Fruit fly (Drosophila melanogaster) whole organism, embryonic: Measurements from ENCODE around the gene CG13386.

ENCODE experiments used
- CG18619 ChIP-seq: fragments of 200-800 bp; sonication (Bioruptor generic); optimal IDR thresholded peaks from 3 replicates; lab custom pipeline; 2017; ENCODE audit warnings: missing biosample characterization, mild to moderate bottlenecking, missing genetic modification characterization
- CG32767 ChIP-seq: fragments of 200-800 bp; sonication (Bioruptor generic); IDR thresholded peaks from 2 replicates; pipeline ENCODE4 v1.3.6; 2022; ENCODE audit warnings: missing biosample characterization, missing genetic modification characterization
- CG32772 ChIP-seq: fragments of 200-800 bp; sonication (Bioruptor generic); IDR thresholded peaks from 2 replicates; pipeline ENCODE4 v1.3.6; 2022; ENCODE audit warnings: missing biosample characterization, missing genetic modification characterization
- CG8765 ChIP-seq: fragments of 200-800 bp; sonication (Bioruptor generic); IDR thresholded peaks from 2 replicates; pipeline ENCODE4 v1.3.6; 2022; ENCODE audit warnings: missing biosample characterization, missing genetic modification characterization
- HmgZ ChIP-seq: fragments of 200-800 bp; sonication (Bioruptor generic); optimal IDR thresholded peaks from 2 replicates; lab custom pipeline; 2018; ENCODE audit warnings: missing biosample characterization, mild to moderate bottlenecking, missing genetic modification characterization
- exex ChIP-seq: fragments of 200-800 bp; sonication (Bioruptor generic); optimal IDR thresholded peaks from 4 replicates; lab custom pipeline; 2018; ENCODE audit warnings: missing biosample characterization, mild to moderate bottlenecking, missing genetic modification characterization, moderate library complexity
- hth ChIP-seq: fragments of >200 bp; optimal IDR thresholded peaks from 2 replicates; lab custom pipeline; 2017; ENCODE audit warnings: inconsistent platforms
- insv ChIP-seq, 2 experiments: fragments of 200-800 bp; sonication (Bioruptor generic); optimal IDR thresholded peaks; 3 replicates each; lab custom pipeline; 2016 to 2018; ENCODE audit warnings: missing biosample characterization in 2 of 2, missing genetic modification characterization in 2 of 2
- kay ChIP-seq: fragments of 200-800 bp; sonication (Bioruptor generic); optimal IDR thresholded peaks from 2 replicates; lab custom pipeline; 2016; ENCODE audit warnings: missing biosample characterization, missing genetic modification characterization
- org-1 ChIP-seq: fragments of 200-800 bp; sonication (Bioruptor generic); optimal IDR thresholded peaks from 2 replicates; lab custom pipeline; 2017; ENCODE audit warnings: missing biosample characterization, missing genetic modification characterization
- sd ChIP-seq: fragments of 200-800 bp; sonication (Bioruptor generic); optimal IDR thresholded peaks from 3 replicates; lab custom pipeline; 2018; ENCODE audit warnings: missing biosample characterization, mild to moderate bottlenecking, missing genetic modification characterization, moderate library complexity
- twi ChIP-seq: fragments of 200-800 bp; optimal IDR thresholded peaks from 2 replicates; lab custom pipeline; 2019; ENCODE audit warnings: missing biosample characterization, mild to moderate bottlenecking, missing genetic modification characterization, moderate library complexity

- TF ChIP-seq sd (tag; lab: Kevin White, UChicago) = no peak
- TF ChIP-seq CG32767 (GFP tag; lab: Robert Waterston, UW) = no peak
- no peak for TF ChIP-seq CG32772 (GFP tag; lab: Robert Waterston, UW)
- no peak for TF ChIP-seq exex (tag; lab: Kevin White, UChicago)
- TF ChIP-seq hth (lab: Kevin White, UChicago) = no peak
- no peak for TF ChIP-seq CG18619
- no peak for TF ChIP-seq insv (GFP tag; optimal IDR thresholded peaks at IDR 0.05; lab: Kevin White, UChicago)
- TF ChIP-seq CG8765 = no peak
- no peak for TF ChIP-seq HmgZ (tag; lab: Kevin White, UChicago)
- no peak for TF ChIP-seq kay (GFP tag; lab: Kevin White, UChicago)
- TF ChIP-seq org-1 = no peak
- no peak for TF ChIP-seq twi
Observed at dm6 chr2L:8384985-8385519, 13.8 kb upstream of the CG13386 start.
